Fruit fly (Drosophila melanogaster) whole organism, embryonic: ENCODE results near the gene Bcs1.

Experiments
- Atf-2 ChIP-seq: fragments of 200-800 bp; sonication (Bioruptor generic); optimal IDR thresholded peaks from 2 replicates; lab custom pipeline; 2016; ENCODE audit warnings: missing biosample characterization, missing genetic modification characterization
- Atf6 ChIP-seq: fragments of 200-800 bp; sonication (Bioruptor generic); IDR thresholded peaks from 2 replicates; pipeline ENCODE4 v1.3.6; 2022; ENCODE audit warnings: missing biosample characterization, missing genetic modification characterization
- BEAF-32 ChIP-seq: fragments of 200-800 bp; sonication (Bioruptor generic); optimal IDR thresholded peaks from 3 replicates; lab custom pipeline; 2017; ENCODE audit warnings: missing biosample characterization, missing genetic modification characterization, mild to moderate bottlenecking, moderate library complexity, missing genetic modification reagents
- CG10321 ChIP-seq: fragments of 200-800 bp; sonication (Bioruptor generic); IDR thresholded peaks from 2 replicates; pipeline ENCODE4 v1.3.6; 2022; ENCODE audit warnings: missing biosample characterization, missing genetic modification characterization
- CG11695 ChIP-seq: fragments of 200-800 bp; sonication (Bioruptor generic); IDR thresholded peaks from 3 replicates; pipeline ENCODE4 v1.3.6; 2022; ENCODE audit warnings: missing biosample characterization, missing genetic modification characterization
- CG12104 ChIP-seq: fragments of 200-800 bp; sonication (Bioruptor generic); optimal IDR thresholded peaks from 3 replicates; lab custom pipeline; 2016; ENCODE audit warnings: missing biosample characterization, missing genetic modification characterization
- CG12299 ChIP-seq: fragments of 200-800 bp; sonication (Bioruptor generic); optimal IDR thresholded peaks from 2 replicates; lab custom pipeline; 2018; ENCODE audit warnings: missing biosample characterization, mild to moderate bottlenecking, missing genetic modification characterization
- CG12659 ChIP-seq: fragments of 200-800 bp; sonication (Bioruptor generic); optimal IDR thresholded peaks from 3 replicates; lab custom pipeline; 2017; ENCODE audit warnings: mild to moderate bottlenecking, missing biosample characterization, missing genetic modification reagents, missing genetic modification characterization
- CG13424 ChIP-seq: fragments of 200-800 bp; sonication (Bioruptor generic); optimal IDR thresholded peaks from 2 replicates; lab custom pipeline; 2019; ENCODE audit warnings: missing biosample characterization, mild to moderate bottlenecking, missing genetic modification characterization, moderate library complexity
- CG14667 ChIP-seq: fragments of 200-800 bp; sonication (Bioruptor generic); IDR thresholded peaks from 2 replicates; pipeline ENCODE4 v1.3.6; 2022; ENCODE audit warnings: missing biosample characterization, missing genetic modification characterization
- CG15696 ChIP-seq: fragments of 200-800 bp; sonication (Bioruptor generic); optimal IDR thresholded peaks from 2 replicates; lab custom pipeline; 2019; ENCODE audit warnings: missing biosample characterization, mild to moderate bottlenecking, missing genetic modification characterization, moderate library complexity
- CG1603 ChIP-seq: fragments of 200-800 bp; sonication (Bioruptor generic); optimal IDR thresholded peaks from 2 replicates; lab custom pipeline; 2019; ENCODE audit warnings: missing biosample characterization, mild to moderate bottlenecking, missing genetic modification characterization, moderate library complexity
- CG17186 ChIP-seq: fragments of 200-800 bp; sonication (Bioruptor generic); optimal IDR thresholded peaks from 3 replicates; lab custom pipeline; 2017; ENCODE audit warnings: missing biosample characterization, missing genetic modification reagents, missing genetic modification characterization
- CG17359 ChIP-seq: fragments of 200-800 bp; sonication (Bioruptor generic); optimal IDR thresholded peaks from 3 replicates; lab custom pipeline; 2018; ENCODE audit warnings: missing biosample characterization, mild to moderate bottlenecking, missing genetic modification characterization, moderate library complexity
- CG30431 ChIP-seq: fragments of 200-800 bp; sonication (Bioruptor generic); optimal IDR thresholded peaks from 2 replicates; lab custom pipeline; 2017; ENCODE audit warnings: missing biosample characterization, missing genetic modification characterization
- CG33557 ChIP-seq: fragments of 200-800 bp; sonication (Bioruptor generic); optimal IDR thresholded peaks from 2 replicates; lab custom pipeline; 2019; ENCODE audit warnings: missing biosample characterization, mild to moderate bottlenecking, missing genetic modification characterization, moderate library complexity
- CG3407 ChIP-seq: fragments of 200-800 bp; sonication (Bioruptor generic); optimal IDR thresholded peaks from 2 replicates; lab custom pipeline; 2018; ENCODE audit warnings: missing biosample characterization, mild to moderate bottlenecking, missing genetic modification characterization
- CG3726 ChIP-seq: fragments of 200-800 bp; sonication (Bioruptor generic); IDR thresholded peaks from 3 replicates; pipeline ENCODE4, ENCODE4 v1.3.6; 2022; ENCODE audit warnings: missing biosample characterization, missing genetic modification characterization
- CG6791 ChIP-seq: fragments of 200-800 bp; sonication (Bioruptor generic); IDR thresholded peaks from 3 replicates; pipeline ENCODE4 v1.3.6; 2022; ENCODE audit warnings: missing biosample characterization, missing genetic modification characterization; ENCODE audit not compliant: partially characterized antibody
- CG9437 ChIP-seq: fragments of 200-800 bp; sonication (Bioruptor generic); optimal IDR thresholded peaks from 2 replicates; lab custom pipeline; 2018; ENCODE audit warnings: missing biosample characterization, mild to moderate bottlenecking, missing genetic modification characterization
- Deaf1 ChIP-seq: fragments of 200-800 bp; optimal IDR thresholded peaks from 3 replicates; lab custom pipeline; 2019; ENCODE audit warnings: missing biosample characterization, mild to moderate bottlenecking, missing genetic modification characterization, moderate library complexity
- Dll ChIP-seq: fragments of 200-800 bp; sonication (Bioruptor generic); IDR thresholded peaks from 4 replicates; pipeline ENCODE4 v1.3.6; 2022; ENCODE audit warnings: missing biosample characterization, missing genetic modification characterization; ENCODE audit not compliant: partially characterized antibody
- E2f2 ChIP-seq: fragments of 200-800 bp; sonication (Bioruptor generic); IDR thresholded peaks from 2 replicates; pipeline ENCODE4 v1.3.6; 2022; ENCODE audit warnings: missing biosample characterization, missing genetic modification characterization
- ERR ChIP-seq: fragments of 200-800 bp; sonication (Bioruptor generic); optimal IDR thresholded peaks from 2 replicates; lab custom pipeline; 2016; ENCODE audit warnings: missing biosample characterization, missing genetic modification characterization
- HmgZ ChIP-seq: fragments of 200-800 bp; sonication (Bioruptor generic); optimal IDR thresholded peaks from 2 replicates; lab custom pipeline; 2018; ENCODE audit warnings: missing biosample characterization, mild to moderate bottlenecking, missing genetic modification characterization
- Hr3 ChIP-seq: fragments of 200-800 bp; sonication (Bioruptor generic); optimal IDR thresholded peaks from 3 replicates; lab custom pipeline; 2016; ENCODE audit warnings: missing biosample characterization, missing genetic modification characterization
- Hr51 ChIP-seq, 2 experiments: fragments of 200-800 bp; sonication (Bioruptor generic); optimal IDR thresholded peaks; 2 replicates in 1 of 2; 3 replicates in 1 of 2; lab custom pipeline; 2016 to 2018; ENCODE audit warnings: missing biosample characterization in 2 of 2, missing genetic modification characterization in 2 of 2, mild to moderate bottlenecking in 1 of 2, moderate library complexity in 1 of 2
- Hsf ChIP-seq: fragments of 200-800 bp; sonication (Bioruptor generic); optimal IDR thresholded peaks from 3 replicates; lab custom pipeline; 2016; ENCODE audit warnings: missing biosample characterization, missing genetic modification characterization
- Kr ChIP-seq: fragments of 200-800 bp; sonication (Bioruptor generic); optimal IDR thresholded peaks from 2 replicates; lab custom pipeline; 2017; ENCODE audit warnings: missing biosample characterization, mild to moderate bottlenecking, missing genetic modification characterization
- NC2α ChIP-seq: fragments of 200-800 bp; sonication (Bioruptor generic); optimal IDR thresholded peaks from 2 replicates; lab custom pipeline; 2016; ENCODE audit warnings: missing biosample characterization, missing genetic modification characterization
- NC2β ChIP-seq: fragments of 200-800 bp; sonication (Bioruptor generic); optimal IDR thresholded peaks from 2 replicates; lab custom pipeline; 2016; ENCODE audit warnings: missing biosample characterization, missing genetic modification characterization
- Pdp1 ChIP-seq, 2 experiments: fragments of 200-800 bp; sonication (Bioruptor generic); optimal IDR thresholded peaks; 3 replicates each; lab custom pipeline; 2016; ENCODE audit warnings: missing biosample characterization in 2 of 2, missing genetic modification characterization in 2 of 2, mild to moderate bottlenecking in 1 of 2, moderate library complexity in 1 of 2
- TFAM ChIP-seq: fragments of 200-800 bp; sonication (Bioruptor generic); optimal IDR thresholded peaks from 2 replicates; lab custom pipeline; 2017; ENCODE audit warnings: missing biosample characterization, missing genetic modification characterization, inconsistent platforms
- aop ChIP-seq: fragments of 200-800 bp; sonication (Bioruptor generic); IDR thresholded peaks from 2 replicates; pipeline ENCODE4 v1.3.6; 2022; ENCODE audit warnings: missing biosample characterization, missing genetic modification characterization
- bbx ChIP-seq: fragments of 200-800 bp; sonication (Bioruptor generic); IDR thresholded peaks from 2 replicates; pipeline ENCODE4 v1.3.6; 2022; ENCODE audit warnings: missing biosample characterization, missing genetic modification characterization; ENCODE audit not compliant: partially characterized antibody
- bsh ChIP-seq, 2 experiments: fragments of 200-800 bp; sonication (Bioruptor generic); optimal IDR thresholded peaks; 2 replicates each; lab custom pipeline; 2017 to 2018; ENCODE audit warnings: mild to moderate bottlenecking in 2 of 2, missing biosample characterization in 2 of 2, missing genetic modification characterization in 2 of 2, moderate library complexity in 1 of 2
- danr ChIP-seq: fragments of 200-800 bp; sonication (Bioruptor generic); IDR thresholded peaks from 2 replicates; pipeline ENCODE4 v1.3.6; 2022; ENCODE audit warnings: missing biosample characterization, missing genetic modification characterization
- fd64A ChIP-seq: fragments of 200-800 bp; sonication (Bioruptor generic); optimal IDR thresholded peaks from 3 replicates; lab custom pipeline; 2018; ENCODE audit warnings: missing biosample characterization, mild to moderate bottlenecking, missing genetic modification characterization
- gcm2 ChIP-seq: fragments of 200-800 bp; sonication (Bioruptor generic); optimal IDR thresholded peaks from 2 replicates; lab custom pipeline; 2016; ENCODE audit warnings: missing biosample characterization, missing genetic modification characterization
- grn ChIP-seq: fragments of 200-800 bp; sonication (Bioruptor generic); optimal IDR thresholded peaks from 3 replicates; lab custom pipeline; 2017; ENCODE audit warnings: missing biosample characterization, missing genetic modification characterization
- inv ChIP-seq: fragments of 200-800 bp; sonication (Bioruptor generic); IDR thresholded peaks from 2 replicates; pipeline ENCODE4 v1.3.6; 2022; ENCODE audit warnings: missing biosample characterization, missing genetic modification characterization; ENCODE audit not compliant: partially characterized antibody
- mirr ChIP-seq: fragments of 200-800 bp; sonication (Bioruptor generic); optimal IDR thresholded peaks from 3 replicates; lab custom pipeline; 2018; ENCODE audit warnings: missing biosample characterization, mild to moderate bottlenecking, missing genetic modification characterization
- nom ChIP-seq: fragments of 200-800 bp; sonication (Bioruptor generic); optimal IDR thresholded peaks from 2 replicates; lab custom pipeline; 2017; ENCODE audit warnings: missing biosample characterization, missing genetic modification characterization, mild to moderate bottlenecking, moderate library complexity, missing genetic modification reagents
- oc ChIP-seq: fragments of 200-800 bp; sonication (Bioruptor generic); optimal IDR thresholded peaks from 2 replicates; lab custom pipeline; 2018; ENCODE audit warnings: missing biosample characterization, mild to moderate bottlenecking, missing genetic modification characterization, moderate library complexity
- prd ChIP-seq, 3 experiments: fragments of >200 bp in 2 of 3; fragments of 200-800 bp in 1 of 3; sonication (Bioruptor generic) in 1 of 3; optimal IDR thresholded peaks in 2 of 3; IDR thresholded peaks in 1 of 3; 2 replicates in 2 of 3; 3 replicates in 1 of 3; pipeline versions ENCODE4 v1.3.6 to Lab custom; 2017 to 2022; ENCODE audit warnings: missing biosample characterization in 1 of 3, missing genetic modification characterization in 1 of 3
- sd ChIP-seq: fragments of 200-800 bp; sonication (Bioruptor generic); optimal IDR thresholded peaks from 3 replicates; lab custom pipeline; 2018; ENCODE audit warnings: missing biosample characterization, mild to moderate bottlenecking, missing genetic modification characterization, moderate library complexity
- sens-2 ChIP-seq: fragments of 200-800 bp; sonication (Bioruptor generic); IDR thresholded peaks from 2 replicates; pipeline ENCODE4 v1.3.6; 2022; ENCODE audit warnings: missing biosample characterization, missing genetic modification characterization
- tio ChIP-seq: fragments of 200-800 bp; sonication (Bioruptor generic); optimal IDR thresholded peaks from 2 replicates; lab custom pipeline; 2017; ENCODE audit warnings: missing biosample characterization, missing genetic modification characterization, inconsistent platforms

Bcs1 gene

dm6 chr2L:10237725-10238446 lies 15.4 kb downstream of the Bcs1 start, which contains the start of gene mthl15 (continued):
- TF ChIP-seq CG14667 (no peak), CG12659 (GFP tag; lab: Kevin White, UChicago) (peak; percentile 38), CG17359 (tag; lab: Kevin White, UChicago) (no peak), CG12299 (peak; percentile 5), Kr (peak; percentile 0), oc (tag; lab: Kevin White, UChicago) (no peak), Deaf1 (peak; percentile 72), CG30431 (no peak), CG17186 (GFP tag; lab: Kevin White, UChicago) (no peak), TFAM (GFP tag; lab: Kevin White, UChicago) (no peak), CG1603 (tag; lab: Kevin White, UChicago) (peak; percentile 63), CG13424 (tag; lab: Kevin White, UChicago) (peak; percentile 9), Hr51 (GFP tag; optimal IDR thresholded peaks at IDR 0.05; lab: Kevin White, UChicago) (no peak), Pdp1 (GFP tag; optimal IDR thresholded peaks at IDR 0.05; lab: Kevin White, UChicago) (peak in 1 of 2 experiments; percentile 75), CG15696 (peak; percentile 34), CG12104 (GFP tag; lab: Kevin White, UChicago) (no peak), bbx (no peak), Dll (GFP tag; lab: Robert Waterston, UW) (no peak), HmgZ (tag; lab: Kevin White, UChicago) (peak; percentile 54), grn (GFP tag; lab: Kevin White, UChicago) (peak; percentile 28), NC2α (GFP tag; lab: Kevin White, UChicago) (peak; percentile 22), CG10321 (GFP tag; lab: Robert Waterston, UW) (no peak), bsh (GFP tag; optimal IDR thresholded peaks at IDR 0.05; lab: Kevin White, UChicago) (no peak), inv (GFP tag; lab: Robert Waterston, UW) (no peak), CG9437 (GFP tag; lab: Kevin White, UChicago) (no peak), ERR (GFP tag; lab: Kevin White, UChicago) (no peak), CG3726 (GFP tag; lab: Robert Waterston, UW) (no peak), sens-2 (no peak), Atf6 (peak; percentile 41; the same call in 1 of the 2 replicates), CG11695 (GFP tag; lab: Robert Waterston, UW) (peak; percentile 28; the same call in 1 of the 3 replicates), CG6791 (GFP tag; lab: Robert Waterston, UW) (no peak), tio (GFP tag; lab: Kevin White, UChicago) (no peak), CG33557 (peak; percentile 36), sd (tag; lab: Kevin White, UChicago) (peak; percentile 52), Atf-2 (GFP tag; lab: Kevin White, UChicago) (no peak), CG3407 (GFP tag; lab: Kevin White, UChicago) (no peak), NC2β (GFP tag; lab: Kevin White, UChicago) (no peak), gcm2 (GFP tag; lab: Kevin White, UChicago) (no peak), fd64A (GFP tag; lab: Kevin White, UChicago) (peak; percentile 51), danr (GFP tag; lab: Robert Waterston, UW) (no peak), prd (optimal IDR thresholded peaks at IDR 0.05; lab: Kevin White, UChicago) (no peak), prd (GFP tag; IDR thresholded peaks at IDR 0.05; lab: Robert Waterston, UW) (no peak), E2f2 (GFP tag; lab: Robert Waterston, UW) (peak; percentile 21; the same call in 1 of the 2 replicates), nom (no peak), mirr (GFP tag; lab: Kevin White, UChicago) (peak; percentile 95), aop (no peak), Hr3 (no peak), BEAF-32 (GFP tag; lab: Kevin White, UChicago) (no peak), Hsf (GFP tag; lab: Kevin White, UChicago) (no peak)
